Worm (Caenorhabditis elegans) whole organism, late embryonic: Measurements from ENCODE around the gene cya-1.

Experiments
- C38D4.7 ChIP-seq: fragments of 200-800 bp; sonication (Bioruptor generic); optimal IDR thresholded peaks from 2 replicates; lab custom pipeline; 2018; ENCODE audit warnings: mild to moderate bottlenecking, missing genetic modification characterization, moderate library complexity, missing compliant biosample characterization
- F13H6.1 ChIP-seq: sonication (generic microtip); optimal IDR thresholded peaks from 2 replicates; lab custom pipeline; 2016; ENCODE audit warnings: missing genetic modification characterization, missing compliant biosample characterization
- K09A11.1 ChIP-seq: sonication (generic microtip); optimal IDR thresholded peaks from 2 replicates; lab custom pipeline; 2017; ENCODE audit warnings: antibody characterized with exemption, mild to moderate bottlenecking, missing genetic modification characterization, missing compliant biosample characterization; ENCODE audit not compliant: insufficient read depth
- Y22D7AL.16 ChIP-seq: sonication (generic microtip); optimal IDR thresholded peaks from 2 replicates; lab custom pipeline; 2016; ENCODE audit warnings: missing genetic modification characterization, missing compliant biosample characterization
- ahr-1 ChIP-seq: sonication (generic microtip); optimal IDR thresholded peaks from 2 replicates; lab custom pipeline; 2016; ENCODE audit warnings: missing genetic modification characterization, missing compliant biosample characterization
- ama-1 ChIP-seq: fragments of 150-350 bp; optimal IDR thresholded peaks from 2 replicates; lab custom pipeline; 2014
- ceh-14 ChIP-seq: sonication (generic microtip); optimal IDR thresholded peaks from 2 replicates; lab custom pipeline; 2016; ENCODE audit warnings: missing genotype, missing genetic modification characterization, missing compliant biosample characterization
- ceh-18 ChIP-seq: sonication (generic microtip); optimal IDR thresholded peaks from 2 replicates; lab custom pipeline; 2016; ENCODE audit warnings: missing genetic modification characterization, missing compliant biosample characterization
- ceh-19 ChIP-seq: fragments of 200-800 bp; sonication (Bioruptor generic); optimal IDR thresholded peaks from 2 replicates; lab custom pipeline; 2018; ENCODE audit warnings: mild to moderate bottlenecking, missing genetic modification characterization, missing compliant biosample characterization
- ceh-2 ChIP-seq: sonication (generic microtip); optimal IDR thresholded peaks from 2 replicates; lab custom pipeline; 2016; ENCODE audit warnings: missing genotype, missing genetic modification characterization, missing compliant biosample characterization
- ceh-24 ChIP-seq: sonication (generic microtip); optimal IDR thresholded peaks from 2 replicates; lab custom pipeline; 2016; ENCODE audit warnings: mild to moderate bottlenecking, missing genetic modification characterization, missing compliant biosample characterization
- ceh-31 ChIP-seq: sonication (generic microtip); optimal IDR thresholded peaks from 2 replicates; lab custom pipeline; 2016; ENCODE audit warnings: missing genetic modification characterization, missing compliant biosample characterization
- ceh-34 ChIP-seq: sonication (generic microtip); optimal IDR thresholded peaks from 2 replicates; lab custom pipeline; 2016; ENCODE audit warnings: mild to moderate bottlenecking, missing genetic modification characterization, missing compliant biosample characterization
- ceh-48 ChIP-seq: sonication (generic microtip); optimal IDR thresholded peaks from 2 replicates; lab custom pipeline; 2016; ENCODE audit warnings: missing genetic modification characterization, inconsistent platforms, missing compliant biosample characterization
- ceh-6 ChIP-seq: fragments of 200-800 bp; sonication (Bioruptor generic); optimal IDR thresholded peaks from 2 replicates; lab custom pipeline; 2018; ENCODE audit warnings: mild to moderate bottlenecking, missing genetic modification characterization, missing compliant biosample characterization
- ceh-9 ChIP-seq: sonication (generic microtip); optimal IDR thresholded peaks from 2 replicates; lab custom pipeline; 2016; ENCODE audit warnings: mild to moderate bottlenecking, missing genetic modification characterization, inconsistent platforms, missing compliant biosample characterization
- che-1 ChIP-seq: sonication (generic microtip); optimal IDR thresholded peaks from 2 replicates; lab custom pipeline; 2016; ENCODE audit warnings: mild to moderate bottlenecking, missing genetic modification characterization, missing compliant biosample characterization
- dmd-4 ChIP-seq: sonication (generic microtip); optimal IDR thresholded peaks from 2 replicates; lab custom pipeline; 2016; ENCODE audit warnings: borderline replicate concordance, missing genetic modification characterization, missing compliant biosample characterization
- dve-1 ChIP-seq: sonication (generic microtip); optimal IDR thresholded peaks from 2 replicates; lab custom pipeline; 2017; ENCODE audit warnings: antibody characterized with exemption, mild to moderate bottlenecking, missing genetic modification characterization, missing compliant biosample characterization
- elt-2 ChIP-seq: sonication (generic microtip); optimal IDR thresholded peaks from 2 replicates; lab custom pipeline; 2016; ENCODE audit warnings: missing genetic modification reagents, missing genetic modification characterization, missing compliant biosample characterization
- eyg-1 ChIP-seq: sonication (generic microtip); optimal IDR thresholded peaks from 2 replicates; lab custom pipeline; 2016; ENCODE audit warnings: missing genotype, missing genetic modification characterization, missing compliant biosample characterization
- fkh-6 ChIP-seq: sonication (generic microtip); optimal IDR thresholded peaks from 2 replicates; lab custom pipeline; 2016; ENCODE audit warnings: missing genetic modification characterization, missing compliant biosample characterization
- hlh-30 ChIP-seq: sonication (generic microtip); optimal IDR thresholded peaks from 2 replicates; lab custom pipeline; 2017; ENCODE audit warnings: antibody characterized with exemption, missing genetic modification characterization, missing compliant biosample characterization; ENCODE audit not compliant: insufficient read depth
- hlh-6 ChIP-seq: sonication (generic microtip); optimal IDR thresholded peaks from 2 replicates; lab custom pipeline; 2016; ENCODE audit warnings: missing genotype, missing genetic modification characterization, missing compliant biosample characterization
- lim-6 ChIP-seq: sonication (generic microtip); optimal IDR thresholded peaks from 2 replicates; lab custom pipeline; 2016; ENCODE audit warnings: missing genetic modification characterization, missing compliant biosample characterization
- madf-2 ChIP-seq: sonication (generic microtip); optimal IDR thresholded peaks from 2 replicates; lab custom pipeline; 2017; ENCODE audit warnings: missing genetic modification characterization, missing compliant biosample characterization
- mec-3 ChIP-seq: sonication (generic microtip); optimal IDR thresholded peaks from 2 replicates; lab custom pipeline; 2016; ENCODE audit warnings: borderline replicate concordance, missing genetic modification characterization, missing compliant biosample characterization
- nfya-1 ChIP-seq: sonication (generic microtip); optimal IDR thresholded peaks from 2 replicates; lab custom pipeline; 2017; ENCODE audit warnings: missing genetic modification characterization, mild to moderate bottlenecking, missing compliant biosample characterization, antibody characterized with exemption, moderate library complexity
- nhr-11 ChIP-seq: fragments of 150-350 bp; optimal IDR thresholded peaks from 2 replicates; lab custom pipeline; 2014; ENCODE audit warnings: missing biosample characterization, missing genetic modification characterization
- nhr-232 ChIP-seq: sonication (generic microtip); optimal IDR thresholded peaks from 2 replicates; lab custom pipeline; 2016; ENCODE audit warnings: missing genetic modification characterization, missing compliant biosample characterization
- pax-1 ChIP-seq: fragments of 150-350 bp; optimal IDR thresholded peaks from 2 replicates; lab custom pipeline; 2014; ENCODE audit warnings: missing biosample characterization, missing genetic modification characterization
- pha-4 ChIP-seq: fragments of 150-350 bp; optimal IDR thresholded peaks from 2 replicates; lab custom pipeline; 2018; ENCODE audit warnings: missing biosample characterization, missing genetic modification reagents, missing genetic modification characterization
- pqm-1 ChIP-seq: sonication (generic microtip); optimal IDR thresholded peaks from 2 replicates; lab custom pipeline; 2016; ENCODE audit warnings: missing genetic modification characterization, missing compliant biosample characterization
- pros-1 ChIP-seq: fragments of 150-350 bp; optimal IDR thresholded peaks from 2 replicates; lab custom pipeline; 2014; ENCODE audit warnings: missing biosample characterization, missing genetic modification reagents, missing genetic modification characterization
- ref-2 ChIP-seq: sonication (generic microtip); optimal IDR thresholded peaks from 2 replicates; lab custom pipeline; 2016; ENCODE audit warnings: missing genetic modification characterization, missing compliant biosample characterization
- sdc-2 ChIP-seq: sonication (generic microtip); optimal IDR thresholded peaks from 2 replicates; lab custom pipeline; 2016; ENCODE audit warnings: missing genotype, missing genetic modification characterization, missing compliant biosample characterization
- sox-4 ChIP-seq: sonication (generic microtip); optimal IDR thresholded peaks from 2 replicates; lab custom pipeline; 2017; ENCODE audit warnings: mild to moderate bottlenecking, missing genetic modification characterization, inconsistent platforms, missing compliant biosample characterization
- syd-9 ChIP-seq: sonication (generic microtip); optimal IDR thresholded peaks from 2 replicates; lab custom pipeline; 2016; ENCODE audit warnings: mild to moderate bottlenecking, missing genetic modification characterization, moderate library complexity, missing compliant biosample characterization
- tbx-2 ChIP-seq: sonication (generic microtip); optimal IDR thresholded peaks from 2 replicates; lab custom pipeline; 2016; ENCODE audit warnings: missing genetic modification characterization, missing compliant biosample characterization
- tbx-7 ChIP-seq: sonication (generic microtip); optimal IDR thresholded peaks from 2 replicates; lab custom pipeline; 2016; ENCODE audit warnings: missing genotype, missing genetic modification characterization, missing compliant biosample characterization
- unc-3 ChIP-seq, 2 experiments: fragments of 200-800 bp in 1 of 2; sonication (Bioruptor generic) in 1 of 2; sonication (generic microtip) in 1 of 2; conservative IDR thresholded peaks in 1 of 2; optimal IDR thresholded peaks in 1 of 2; 2 replicates each; pipeline versions ENCODE4 v1.3.6 to Lab custom; 2016 to 2022; ENCODE audit warnings: missing compliant biosample characterization in 2 of 2, missing genetic modification characterization in 2 of 2, missing genetic modification reagents in 1 of 2
- unc-42 ChIP-seq: sonication (generic microtip); optimal IDR thresholded peaks from 2 replicates; lab custom pipeline; 2016; ENCODE audit warnings: missing genotype, missing genetic modification characterization, missing compliant biosample characterization
- unc-55 ChIP-seq: sonication (generic microtip); optimal IDR thresholded peaks from 2 replicates; lab custom pipeline; 2017; ENCODE audit warnings: missing biosample characterization, missing genetic modification reagents, missing genetic modification characterization
- unc-86 ChIP-seq: sonication (generic microtip); optimal IDR thresholded peaks from 2 replicates; lab custom pipeline; 2016; ENCODE audit warnings: missing genetic modification characterization, missing compliant biosample characterization

The cya-1 gene

DNA sequence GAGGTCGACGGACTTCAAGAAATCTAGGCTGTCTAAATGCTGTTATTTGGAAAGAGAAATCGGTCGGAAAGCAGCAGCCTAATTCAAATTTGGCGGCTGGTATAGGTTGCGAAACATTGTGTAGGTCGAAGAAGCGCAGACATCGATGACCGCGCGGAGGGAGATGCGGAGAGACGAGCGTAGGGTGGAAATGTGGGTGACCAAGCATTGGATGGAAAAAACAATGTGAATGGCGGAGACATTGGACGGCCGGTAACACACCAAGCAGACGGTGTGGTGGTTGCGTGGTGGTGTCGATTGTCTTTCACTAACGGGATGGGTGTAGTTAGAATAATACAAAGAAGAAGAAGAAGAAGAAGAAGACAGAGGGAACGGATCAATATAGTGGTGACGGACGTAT is 3.4 kb upstream of the cya-1 start (continued):
- TF ChIP-seq hlh-6 (peak; percentile 57), che-1 (tag; lab: Kevin White, UChicago) (no peak), tbx-2 (peak; percentile 37), fkh-6 (tag; lab: Kevin White, UChicago) (no peak), C38D4.7 (GFP tag; lab: Kevin White, UChicago) (no peak)
- TF ChIP-seq, all 69 proteins: peak for 12

DNA sequence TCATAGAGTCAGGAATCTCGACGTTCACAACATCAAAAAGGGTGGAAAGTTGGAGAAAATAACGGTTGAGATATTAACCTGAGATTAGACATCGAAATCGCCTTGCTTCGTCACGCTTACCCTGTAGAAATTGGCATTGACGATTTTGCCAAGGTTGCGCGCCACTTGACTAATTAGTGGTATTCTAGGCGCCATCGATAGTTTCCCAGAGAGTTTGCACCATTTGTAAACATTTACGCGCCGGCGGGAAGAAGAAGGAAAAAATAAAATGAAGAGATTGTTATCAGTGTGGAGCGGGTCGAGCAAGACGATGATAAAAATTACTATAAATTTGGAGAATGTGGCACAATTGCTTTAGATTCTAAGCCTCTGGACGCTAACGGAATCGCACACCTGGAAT is 1.2 kb upstream of the cya-1 start:
- TF ChIP-seq ceh-9 (tag; lab: Kevin White, UChicago) (no peak), unc-55 (no peak), ceh-24 (no peak), elt-2 (no peak), ceh-31 (tag; lab: Kevin White, UChicago) (no peak), unc-86 (no peak), F13H6.1 (no peak), Y22D7AL.16 (tag; lab: Kevin White, UChicago) (no peak), K09A11.1 (no peak), che-1 (tag; lab: Kevin White, UChicago) (no peak), ahr-1 (tag; lab: Kevin White, UChicago) (no peak), ceh-48 (tag; lab: Kevin White, UChicago) (no peak), ceh-2 (no peak), nfya-1 (tag; lab: Kevin White, UChicago) (no peak), hlh-30 (no peak)
- TF ChIP-seq, all 69 proteins: peak for 0

DNA sequence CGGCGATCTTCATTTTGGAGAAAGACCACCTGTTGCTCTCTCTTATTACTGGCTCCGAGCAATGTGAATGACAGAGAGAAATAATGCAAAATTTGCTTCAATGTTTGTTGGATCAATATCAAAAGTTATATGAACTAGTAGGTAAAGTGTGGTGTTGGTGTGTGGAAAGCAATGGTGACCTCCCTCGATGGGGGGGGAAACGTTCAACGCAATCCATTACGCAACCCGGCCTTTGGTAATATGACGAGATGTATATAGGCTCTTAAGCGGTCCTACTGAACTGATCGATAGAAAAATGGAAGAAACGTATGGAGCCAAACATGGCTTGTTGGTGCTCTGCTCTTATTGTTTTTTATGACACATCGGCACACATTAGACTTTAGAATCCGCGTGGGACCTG is 654 bp upstream of the cya-1 start:
- TF ChIP-seq fkh-6 (tag; lab: Kevin White, UChicago) (no peak), elt-2 (peak; percentile 6)

DNA sequence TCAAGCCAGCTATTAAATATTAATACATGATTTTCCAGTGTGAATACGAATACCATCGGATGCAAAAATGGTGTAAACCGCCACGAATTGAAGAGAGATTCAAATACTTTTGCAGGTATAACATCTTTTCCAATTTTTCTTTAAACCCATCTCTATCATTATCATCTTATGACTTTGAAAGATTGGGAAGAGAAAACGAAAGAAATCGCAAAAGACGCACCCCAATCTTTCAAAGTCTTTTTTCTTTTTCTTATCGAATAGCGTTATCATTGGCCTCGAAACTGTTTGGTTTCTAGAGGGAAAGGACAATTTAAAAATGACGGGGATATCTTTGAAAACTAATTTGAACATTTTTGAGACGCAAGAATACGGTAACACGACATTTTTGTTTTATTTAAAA is 3.4 kb downstream of the cya-1 start:
- TF ChIP-seq eyg-1 (tag; lab: Kevin White, UChicago), result no peak
- no peak for TF ChIP-seq ceh-9 (tag; lab: Kevin White, UChicago)
- TF ChIP-seq K09A11.1, result no peak
- TF ChIP-seq ceh-6 (GFP tag; lab: Kevin White, UChicago), result no peak
- TF ChIP-seq elt-2, result no peak
- TF ChIP-seq pax-1, result no peak
- TF ChIP-seq fkh-6 (tag; lab: Kevin White, UChicago), result no peak
- TF ChIP-seq tbx-7 (tag; lab: Kevin White, UChicago), result no peak
- no peak for TF ChIP-seq mec-3 (tag; lab: Kevin White, UChicago)
- TF ChIP-seq ceh-34 (tag; lab: Kevin White, UChicago), result no peak
- no peak for TF ChIP-seq syd-9 (tag; lab: Kevin White, UChicago)
- no peak for TF ChIP-seq ceh-19 (GFP tag; lab: Kevin White, UChicago)
- no peak for TF ChIP-seq unc-42 (tag; lab: Kevin White, UChicago)
- no peak for TF ChIP-seq unc-3 (GFP tag; conservative IDR thresholded peaks at IDR 0.05; lab: Robert Waterston, UW)
- TF ChIP-seq unc-3 (tag; optimal IDR thresholded peaks at IDR 0.05; lab: Kevin White, UChicago), result no peak
- no peak for TF ChIP-seq pqm-1
- TF ChIP-seq unc-86, result no peak
- no peak for TF ChIP-seq dmd-4 (tag; lab: Kevin White, UChicago)
- TF ChIP-seq nhr-11 (tag; lab: Kevin White, UChicago), result no peak
- no peak for TF ChIP-seq ref-2 (tag; lab: Kevin White, UChicago)

DNA sequence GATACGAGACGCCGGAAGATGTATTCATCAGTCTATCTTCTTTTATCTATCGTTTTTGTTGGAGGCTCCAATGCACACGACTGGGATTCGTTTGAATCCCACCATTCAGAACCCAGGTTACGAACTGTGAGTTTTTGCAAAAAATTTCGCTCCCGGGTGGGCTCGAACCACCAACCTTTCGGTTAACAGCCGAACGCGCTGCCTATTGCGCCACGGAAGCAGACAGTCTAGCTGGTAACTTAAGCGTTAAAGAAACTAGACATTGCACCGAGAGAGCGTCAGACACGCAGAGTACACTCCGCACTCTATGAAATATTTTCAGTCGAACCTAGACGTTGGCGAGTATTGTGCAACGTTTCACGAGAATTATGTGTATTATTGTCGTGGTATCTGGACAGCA is 5.0 kb downstream of the cya-1 start:
- TF ChIP-seq elt-2 (no peak), ceh-9 (tag; lab: Kevin White, UChicago) (no peak), K09A11.1 (peak; percentile 72), hlh-30 (no peak), dve-1 (tag; lab: Kevin White, UChicago) (peak; percentile 19), ceh-18 (tag; lab: Kevin White, UChicago) (no peak), pha-4 (tag; lab: Kevin White, UChicago) (no peak), unc-42 (tag; lab: Kevin White, UChicago) (no peak), ceh-48 (tag; lab: Kevin White, UChicago) (no peak), syd-9 (tag; lab: Kevin White, UChicago) (no peak), mec-3 (tag; lab: Kevin White, UChicago) (no peak), eyg-1 (tag; lab: Kevin White, UChicago) (no peak), ceh-6 (GFP tag; lab: Kevin White, UChicago) (peak; percentile 68), unc-55 (no peak), pros-1 (tag; lab: Kevin White, UChicago) (no peak), sox-4 (tag; lab: Kevin White, UChicago) (peak; percentile 62), sdc-2 (tag; lab: Kevin White, UChicago) (no peak), unc-86 (peak; percentile 23), ama-1 (lab: Kevin White, UChicago) (no peak), lim-6 (no peak), madf-2 (tag; lab: Kevin White, UChicago) (peak; percentile 49), ceh-14 (tag; lab: Kevin White, UChicago) (no peak), nhr-232 (tag; lab: Kevin White, UChicago) (peak; percentile 42)
